Worm (Caenorhabditis elegans) whole organism, midembryonic: Measurements from ENCODE around the gene lge-1.

Source experiments
- cog-1 ChIP-seq: sonication (generic microtip); optimal IDR thresholded peaks from 2 replicates; lab custom pipeline; 2016; ENCODE audit warnings: missing genetic modification characterization, missing compliant biosample characterization
- flt-1 ChIP-seq: fragments of 200-800 bp; sonication (Bioruptor generic); IDR thresholded peaks from 2 replicates; pipeline ENCODE4 v1.3.6; 2022; ENCODE audit warnings: missing genetic modification characterization, missing compliant biosample characterization
- ref-1 ChIP-seq: fragments of 200-800 bp; sonication (Bioruptor generic); conservative IDR thresholded peaks from 2 replicates; pipeline ENCODE4 v1.3.6; 2022; ENCODE audit warnings: missing genetic modification reagents, missing genetic modification characterization, missing compliant biosample characterization
- tab-1 ChIP-seq: fragments of 200-800 bp; sonication (Bioruptor generic); IDR thresholded peaks from 2 replicates; pipeline ENCODE4 v1.3.6; 2022; ENCODE audit warnings: missing genetic modification characterization, missing compliant biosample characterization
- ztf-29 ChIP-seq: fragments of 200-800 bp; sonication (Bioruptor generic); IDR thresholded peaks from 2 replicates; pipeline ENCODE4 v1.3.6; 2022; ENCODE audit warnings: missing genetic modification reagents, missing genetic modification characterization, missing compliant biosample characterization

- TF ChIP-seq flt-1 (GFP tag; lab: Robert Waterston, UW) (no peak), cog-1 (tag; lab: Kevin White, UChicago) (no peak), ztf-29 (GFP tag; lab: Robert Waterston, UW) (no peak), tab-1 (GFP tag; lab: Robert Waterston, UW) (no peak), ref-1 (GFP tag; lab: Robert Waterston, UW) (no peak)
Observed at ce11 chrX:10991352-10992172, 25.2 kb downstream of the lge-1 start.
